Worm (Caenorhabditis elegans) whole organism, L4 larva: ENCODE measurements around the gene nhr-109.

ENCODE experiments used
- F10B5.3 ChIP-seq: sonication (generic microtip); optimal IDR thresholded peaks from 2 replicates; lab custom pipeline; 2016; ENCODE audit warnings: mild to moderate bottlenecking, missing genetic modification characterization, missing compliant biosample characterization
- R02D3.7 ChIP-seq: fragments of 150-350 bp; sonication (generic microtip); optimal IDR thresholded peaks from 3 replicates; lab custom pipeline; 2014; ENCODE audit warnings: missing biosample characterization, missing genetic modification characterization
- T20F7.1 ChIP-seq: fragments of 200-800 bp; sonication (Bioruptor generic); optimal IDR thresholded peaks from 2 replicates; lab custom pipeline; 2018; ENCODE audit warnings: mild to moderate bottlenecking, missing genetic modification characterization, missing compliant biosample characterization
- T26A8.4 ChIP-seq: fragments of 200-800 bp; sonication (Bioruptor generic); IDR thresholded peaks from 2 replicates; pipeline ENCODE4 v1.3.6; 2022; ENCODE audit warnings: missing genetic modification characterization, missing compliant biosample characterization
- Y48G9A.11 ChIP-seq: fragments of 200-800 bp; sonication (Bioruptor generic); IDR thresholded peaks from 2 replicates; pipeline ENCODE4 v1.3.6; 2022; ENCODE audit warnings: missing genetic modification reagents, missing genetic modification characterization, missing compliant biosample characterization
- Y5F2A.4 ChIP-seq: fragments of 200-800 bp; sonication (Bioruptor generic); optimal IDR thresholded peaks from 2 replicates; lab custom pipeline; 2018; ENCODE audit warnings: mild to moderate bottlenecking, missing genetic modification characterization, missing compliant biosample characterization
- ZK337.2 ChIP-seq: fragments of 200-800 bp; sonication (Bioruptor generic); IDR thresholded peaks from 2 replicates; pipeline ENCODE4 v1.3.6; 2022; ENCODE audit warnings: missing genetic modification reagents, missing genetic modification characterization, missing compliant biosample characterization
- ZK546.5 ChIP-seq, 2 experiments: sonication (generic microtip); optimal IDR thresholded peaks; 2 replicates each; lab custom pipeline; 2017; ENCODE audit warnings: missing biosample characterization in 2 of 2, missing genetic modification characterization in 2 of 2
- aha-1 ChIP-seq: fragments of 150-350 bp; peaks from one replicate; lab custom pipeline; 2014; ENCODE audit warnings: missing biosample characterization, missing genetic modification characterization
- ama-1 ChIP-seq: fragments of 150-350 bp; optimal IDR thresholded peaks from 2 replicates; lab custom pipeline; 2014; ENCODE audit warnings: inconsistent platforms, mixed read lengths
- arid-1 ChIP-seq: fragments of 200-800 bp; sonication (Bioruptor generic); conservative IDR thresholded peaks from 2 replicates; pipeline ENCODE4 v1.3.6; 2022; ENCODE audit warnings: missing genetic modification reagents, missing genetic modification characterization, missing compliant biosample characterization
- daf-16 ChIP-seq, 3 experiments: sonication (generic microtip); optimal IDR thresholded peaks; 2 replicates each; lab custom pipeline; 2016 to 2017; ENCODE audit warnings: missing genetic modification characterization in 3 of 3, missing genetic modification reagents in 3 of 3, mild to moderate bottlenecking in 2 of 3, missing compliant biosample characterization in 2 of 3, missing biosample characterization in 1 of 3, moderate library complexity in 1 of 3
- dmd-9 ChIP-seq: fragments of 200-800 bp; sonication (Bioruptor generic); IDR thresholded peaks from 2 replicates; pipeline ENCODE4 v1.3.6; 2022; ENCODE audit warnings: missing genetic modification reagents, missing genetic modification characterization, missing compliant biosample characterization
- dpl-1 ChIP-seq: fragments of 150-350 bp; optimal IDR thresholded peaks from 2 replicates; lab custom pipeline; 2014; ENCODE audit warnings: missing biosample characterization, missing genetic modification reagents, missing genetic modification characterization
- duxl-1 ChIP-seq: sonication (generic microtip); optimal IDR thresholded peaks from 2 replicates; lab custom pipeline; 2016; ENCODE audit warnings: mild to moderate bottlenecking, missing genetic modification characterization, moderate library complexity, missing compliant biosample characterization; ENCODE audit not compliant: poor library complexity
- egl-27 ChIP-seq: sonication (generic microtip); optimal IDR thresholded peaks from 3 replicates; lab custom pipeline; 2017; ENCODE audit warnings: missing biosample characterization, missing genetic modification reagents, missing genetic modification characterization
- fkh-10 ChIP-seq: fragments of 150-350 bp; optimal IDR thresholded peaks from 2 replicates; lab custom pipeline; 2014; ENCODE audit warnings: missing biosample characterization, missing genetic modification reagents, missing genetic modification characterization
- gei-8 ChIP-seq: fragments of 200-800 bp; sonication (Bioruptor generic); optimal IDR thresholded peaks from 2 replicates; lab custom pipeline; 2018; ENCODE audit warnings: mild to moderate bottlenecking, missing genetic modification characterization, missing compliant biosample characterization
- hlh-11 ChIP-seq: fragments of 200-800 bp; sonication (Bioruptor generic); optimal IDR thresholded peaks from 2 replicates; lab custom pipeline; 2018; ENCODE audit warnings: mild to moderate bottlenecking, missing genetic modification characterization, missing compliant biosample characterization
- hlh-30 ChIP-seq: sonication (generic microtip); optimal IDR thresholded peaks from 2 replicates; lab custom pipeline; 2017; ENCODE audit warnings: antibody characterized with exemption, mild to moderate bottlenecking, missing genetic modification characterization, missing compliant biosample characterization; ENCODE audit not compliant: insufficient read depth
- lim-7 ChIP-seq: fragments of 200-800 bp; sonication (Bioruptor generic); IDR thresholded peaks from 2 replicates; pipeline ENCODE4 v1.3.6; 2022; ENCODE audit warnings: missing genetic modification characterization, missing compliant biosample characterization
- lin-13 ChIP-seq: fragments of 150-350 bp; optimal IDR thresholded peaks from 2 replicates; lab custom pipeline; 2014; ENCODE audit warnings: missing biosample characterization, missing genetic modification reagents, missing genetic modification characterization
- lin-15B ChIP-seq: fragments of 150-350 bp; sonication (generic microtip); optimal IDR thresholded peaks from 3 replicates; lab custom pipeline; 2014; ENCODE audit warnings: missing biosample characterization, missing genetic modification characterization
- lin-38 ChIP-seq: fragments of 200-800 bp; sonication (Bioruptor generic); IDR thresholded peaks from 2 replicates; pipeline ENCODE4 v1.3.6; 2022; ENCODE audit warnings: missing genetic modification reagents, missing genetic modification characterization, missing compliant biosample characterization
- lin-39 ChIP-seq: fragments of 150-350 bp; optimal IDR thresholded peaks from 2 replicates; lab custom pipeline; 2014; ENCODE audit warnings: missing biosample characterization, missing genetic modification reagents, missing genetic modification characterization
- lir-3 ChIP-seq: sonication (generic microtip); optimal IDR thresholded peaks from 2 replicates; lab custom pipeline; 2016; ENCODE audit warnings: mild to moderate bottlenecking, missing genetic modification characterization, missing compliant biosample characterization
- mdl-1 ChIP-seq, 2 experiments: fragments of 150-350 bp in 1 of 2; sonication (generic microtip) in 1 of 2; optimal IDR thresholded peaks; 2 replicates each; lab custom pipeline; 2014 to 2017; ENCODE audit warnings: missing biosample characterization in 2 of 2, missing genetic modification characterization in 2 of 2
- mep-1 ChIP-seq: fragments of 150-350 bp; sonication (generic microtip); optimal IDR thresholded peaks from 3 replicates; lab custom pipeline; 2014; ENCODE audit warnings: missing biosample characterization, missing genetic modification characterization
- mxl-3 ChIP-seq: fragments of 200-800 bp; sonication (Bioruptor generic); optimal IDR thresholded peaks from 2 replicates; lab custom pipeline; 2018; ENCODE audit warnings: mild to moderate bottlenecking, missing genetic modification characterization, missing compliant biosample characterization
- nhr-10 ChIP-seq: fragments of 150-350 bp; optimal IDR thresholded peaks from 2 replicates; lab custom pipeline; 2014; ENCODE audit warnings: missing biosample characterization, missing genetic modification characterization
- nhr-11 ChIP-seq: fragments of 150-350 bp; optimal IDR thresholded peaks from 2 replicates; lab custom pipeline; 2014; ENCODE audit warnings: missing biosample characterization, missing genetic modification characterization
- nhr-237 ChIP-seq: sonication (generic microtip); optimal IDR thresholded peaks from 2 replicates; lab custom pipeline; 2017; ENCODE audit warnings: missing biosample characterization, missing genetic modification characterization
- nhr-25 ChIP-seq: sonication (generic microtip); optimal IDR thresholded peaks from 2 replicates; lab custom pipeline; 2017; ENCODE audit warnings: missing genetic modification characterization, mild to moderate bottlenecking, missing compliant biosample characterization, antibody characterized with exemption, moderate library complexity, borderline replicate concordance; ENCODE audit not compliant: insufficient read depth
- nhr-41 ChIP-seq: fragments of 200-800 bp; sonication (Bioruptor generic); IDR thresholded peaks from 2 replicates; pipeline ENCODE4 v1.3.6; 2022; ENCODE audit warnings: missing genetic modification reagents, missing genetic modification characterization, missing compliant biosample characterization
- nhr-77 ChIP-seq: fragments of 150-350 bp; optimal IDR thresholded peaks from 2 replicates; lab custom pipeline; 2014; ENCODE audit warnings: missing biosample characterization, missing genetic modification characterization
- php-3 ChIP-seq: fragments of 200-800 bp; sonication (Bioruptor generic); IDR thresholded peaks from 2 replicates; pipeline ENCODE4 v1.3.6; 2022; ENCODE audit warnings: missing genetic modification reagents, missing genetic modification characterization, missing compliant biosample characterization
- pqm-1 ChIP-seq: sonication (generic microtip); optimal IDR thresholded peaks from 2 replicates; lab custom pipeline; 2017; ENCODE audit warnings: missing biosample characterization, missing genetic modification characterization
- set-16 ChIP-seq: fragments of 200-800 bp; sonication (Bioruptor generic); IDR thresholded peaks from 2 replicates; pipeline ENCODE4 v1.3.6; 2022; ENCODE audit warnings: missing genetic modification reagents, missing genetic modification characterization, missing compliant biosample characterization
- snpc-4 ChIP-seq: fragments of 150-350 bp; optimal IDR thresholded peaks from 2 replicates; lab custom pipeline; 2014; ENCODE audit warnings: missing biosample characterization, missing genetic modification characterization
- unc-130 ChIP-seq: sonication (generic microtip); optimal IDR thresholded peaks from 2 replicates; lab custom pipeline; 2016; ENCODE audit warnings: missing genetic modification reagents, missing genetic modification characterization, missing compliant biosample characterization
- unc-62 ChIP-seq, 3 experiments: fragments of 150-350 bp in 1 of 3; sonication (generic microtip); optimal IDR thresholded peaks in 2 of 3; peaks in 1 of 3; 1 replicate in 1 of 3; 2 replicates in 2 of 3; lab custom pipeline; 2014 to 2017; ENCODE audit warnings: missing biosample characterization in 3 of 3, missing genetic modification characterization in 3 of 3, missing genetic modification reagents in 3 of 3, missing genotype in 1 of 3
- vab-7 ChIP-seq: fragments of 200-800 bp; sonication (Bioruptor generic); IDR thresholded peaks from 2 replicates; pipeline ENCODE4 v1.3.6; 2022; ENCODE audit warnings: missing genetic modification reagents, missing genetic modification characterization, missing compliant biosample characterization
- zip-2 ChIP-seq: fragments of 150-350 bp; optimal IDR thresholded peaks from 2 replicates; lab custom pipeline; 2014; ENCODE audit warnings: missing biosample characterization, missing genetic modification characterization

nhr-109 gene

DNA sequence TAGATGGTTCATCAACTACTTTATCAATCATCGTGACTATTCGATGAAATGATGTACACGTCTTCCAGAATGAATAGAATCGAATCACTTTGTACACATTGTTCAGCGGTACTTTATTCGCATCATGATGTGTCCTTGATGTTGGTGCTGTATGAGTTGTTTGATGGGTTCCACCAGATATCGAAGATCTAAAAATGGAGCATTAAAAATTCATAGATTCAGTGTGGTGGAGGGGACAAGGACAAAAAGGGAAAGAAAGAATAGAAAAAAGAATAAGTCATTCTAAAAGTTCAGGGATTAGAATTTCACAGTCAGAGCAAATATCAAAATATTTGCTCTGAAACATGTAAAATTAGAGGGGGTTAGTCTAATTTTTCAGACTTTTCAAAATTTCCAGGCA is 11.6 kb downstream of the nhr-109 start:
- TF ChIP-seq mep-1 (tag; lab: Kevin White, UChicago) (no peak), unc-62 (GFP tag; optimal IDR thresholded peaks at IDR 0.05 in 1 of 2; lab: Kevin White, UChicago) (peak in 1 of 2 experiments; percentile 74), unc-62 (tag; optimal IDR thresholded peaks at IDR 0.05; lab: Kevin White, UChicago) (no peak), aha-1 (tag; lab: Kevin White, UChicago) (peak; percentile 93)

- no peak for TF ChIP-seq zip-2 (tag; lab: Kevin White, UChicago)
- TF ChIP-seq nhr-25 (tag; lab: Kevin White, UChicago): no peak
These were observed 19.9 kb downstream of the nhr-109 start, which contains the start of gene twk-2 for ce11 chrII:4453051-4453450. twk-2 (minus strand) TSS chrII:4453151.

DNA sequence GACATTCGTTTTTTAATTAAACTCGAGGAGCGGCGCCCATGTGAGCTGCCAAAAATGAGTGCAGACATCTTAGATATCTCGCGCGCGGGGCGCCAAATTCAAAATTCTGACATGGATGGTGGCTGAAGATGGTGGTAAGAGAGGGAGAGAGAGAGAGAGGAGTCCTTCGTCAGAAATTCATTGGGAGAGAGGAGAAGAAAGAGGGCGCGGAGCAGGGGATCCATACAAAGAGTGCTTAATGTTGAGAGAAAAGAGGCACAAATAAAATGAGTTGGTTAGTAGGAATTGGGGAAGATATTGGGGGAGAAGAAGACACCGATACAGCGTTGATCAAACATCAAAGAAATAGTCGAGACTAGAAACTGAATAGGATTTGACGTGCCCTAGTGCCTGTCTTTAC is 20.3 kb downstream of the nhr-109 start:
- TF ChIP-seq dpl-1 (GFP tag; lab: Kevin White, UChicago) (peak; percentile 16), set-16 (GFP tag; lab: Robert Waterston, UW) (0 out of 2 replicates have a peak, but pooled peaks have one; percentile 20), egl-27 (tag; lab: Kevin White, UChicago) (no peak), gei-8 (GFP tag; lab: Kevin White, UChicago) (no peak)
- TF ChIP-seq, all 104 proteins: peak for 2

DNA sequence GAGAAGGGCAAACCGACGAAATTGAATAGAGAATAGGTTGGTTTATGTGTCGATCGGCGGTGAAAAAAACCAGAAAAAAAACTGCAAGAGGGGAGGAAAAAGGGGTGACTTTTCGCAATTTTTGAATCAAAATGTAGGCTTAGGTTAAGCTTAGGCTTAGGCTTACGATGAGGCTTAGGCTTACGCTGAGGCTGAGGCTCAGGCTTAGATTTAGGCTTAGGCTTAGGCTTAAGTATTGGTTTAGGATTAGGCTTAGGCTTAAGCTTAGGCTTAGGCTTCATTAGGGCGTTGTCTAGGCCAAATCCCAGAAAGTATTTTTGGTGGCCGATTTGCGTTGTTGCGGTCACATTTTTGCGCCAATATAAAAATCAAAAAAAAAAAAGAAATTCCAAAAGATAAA is 21.7 kb downstream of the nhr-109 start:
- TF ChIP-seq T20F7.1 (GFP tag; lab: Kevin White, UChicago) (no peak), lim-7 (no peak), nhr-10 (no peak), vab-7 (GFP tag; lab: Robert Waterston, UW) (no peak), Y5F2A.4 (GFP tag; lab: Kevin White, UChicago) (no peak), gei-8 (GFP tag; lab: Kevin White, UChicago) (no peak), dmd-9 (GFP tag; lab: Robert Waterston, UW) (no peak), snpc-4 (tag; lab: Kevin White, UChicago) (no peak)

DNA sequence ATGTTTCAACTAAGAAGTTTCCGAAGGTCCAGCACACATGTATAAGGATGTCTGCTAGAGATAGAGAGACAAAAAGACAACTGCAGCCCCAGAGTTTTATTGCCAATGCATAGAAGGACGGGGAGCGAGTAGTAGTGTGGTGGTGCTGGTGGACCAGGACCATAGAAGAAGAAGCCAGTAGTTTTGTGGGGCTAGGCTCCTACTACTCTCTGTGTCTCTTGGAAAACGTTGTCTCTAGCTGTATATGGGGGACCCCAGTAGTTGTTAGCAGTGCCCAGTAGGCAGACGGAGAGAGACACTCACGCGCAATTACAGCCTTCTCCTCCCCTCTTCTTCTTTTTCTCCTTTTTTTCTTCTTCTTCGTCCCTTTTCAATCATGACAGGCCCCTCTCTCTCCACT is 22.9 kb downstream of the nhr-109 start:
- TF ChIP-seq hlh-11 (tag; lab: Kevin White, UChicago): peak; percentile 11
- TF ChIP-seq ZK337.2 (GFP tag; lab: Robert Waterston, UW): no peak
- peak; percentile 72 for TF ChIP-seq fkh-10 (GFP tag; lab: Kevin White, UChicago)
- TF ChIP-seq nhr-11: no peak
- no peak for TF ChIP-seq lin-13 (GFP tag; lab: Kevin White, UChicago)
- TF ChIP-seq arid-1 (GFP tag; lab: Robert Waterston, UW): no peak
- TF ChIP-seq lin-38 (GFP tag; lab: Robert Waterston, UW): 0 out of 2 replicates have a peak, but pooled peaks have one; percentile 28
- no peak for TF ChIP-seq daf-16 (GFP tag; optimal IDR thresholded peaks at IDR 0.05; lab: Kevin White, UChicago)
- TF ChIP-seq daf-16 (tag; optimal IDR thresholded peaks at IDR 0.05; lab: Kevin White, UChicago): no peak
- no peak for TF ChIP-seq T26A8.4 (GFP tag; lab: Robert Waterston, UW)
- no peak for TF ChIP-seq Y48G9A.11 (GFP tag; lab: Robert Waterston, UW)
- TF ChIP-seq R02D3.7: no peak
- TF ChIP-seq lir-3 (tag; lab: Kevin White, UChicago): no peak
- TF ChIP-seq lin-39: no peak
- no peak for TF ChIP-seq nhr-77 (tag; lab: Kevin White, UChicago)
- TF ChIP-seq mdl-1 (tag; optimal IDR thresholded peaks at IDR 0.05; lab: Kevin White, UChicago): peak in 1 of 2 experiments; percentile 10
- TF ChIP-seq set-16 (GFP tag; lab: Robert Waterston, UW): peak; percentile 52; the same call in 1 of the 2 replicates
- TF ChIP-seq unc-130 (GFP tag; lab: Kevin White, UChicago): no peak
- TF ChIP-seq nhr-237: no peak
- no peak for TF ChIP-seq T20F7.1 (GFP tag; lab: Kevin White, UChicago)
- TF ChIP-seq ZK546.5 (tag; optimal IDR thresholded peaks at IDR 0.05; lab: Kevin White, UChicago): no peak
- TF ChIP-seq pqm-1 (tag; lab: Kevin White, UChicago): no peak
- TF ChIP-seq ama-1 (lab: Kevin White, UChicago): no peak
- no peak for TF ChIP-seq nhr-41
- TF ChIP-seq lin-15B: no peak
- TF ChIP-seq F10B5.3 (tag; lab: Kevin White, UChicago): no peak
- no peak for TF ChIP-seq mxl-3 (GFP tag; lab: Kevin White, UChicago)
- TF ChIP-seq php-3 (GFP tag; lab: Robert Waterston, UW): no peak
- TF ChIP-seq duxl-1 (tag; lab: Kevin White, UChicago): no peak
- TF ChIP-seq hlh-30 (tag; lab: Kevin White, UChicago): peak; percentile 25
